Fruit fly (Drosophila melanogaster) whole organism, embryonic: Measurements from ENCODE around the gene Psn.
A peak's percentile ranks its signal among the peaks of the same experiment; 100 is the strongest.

Experiments used
- Antp ChIP-seq: fragments of 200-800 bp; sonication (Bioruptor generic); optimal IDR thresholded peaks from 3 replicates; lab custom pipeline; 2016; ENCODE audit warnings: missing biosample characterization, missing genetic modification characterization
- Asciz ChIP-seq: fragments of 200-800 bp; sonication (Bioruptor generic); optimal IDR thresholded peaks from 2 replicates; lab custom pipeline; 2017; ENCODE audit warnings: missing biosample characterization, mild to moderate bottlenecking, missing genetic modification characterization, missing genetic modification reagents
- Atf-2 ChIP-seq: fragments of 200-800 bp; sonication (Bioruptor generic); optimal IDR thresholded peaks from 2 replicates; lab custom pipeline; 2016; ENCODE audit warnings: missing biosample characterization, missing genetic modification characterization
- B-H2 ChIP-seq: fragments of 200-800 bp; sonication (Bioruptor generic); optimal IDR thresholded peaks from 2 replicates; lab custom pipeline; 2018; ENCODE audit warnings: missing biosample characterization, mild to moderate bottlenecking, missing genetic modification characterization
- Bteb2 ChIP-seq: fragments of 200-800 bp; sonication (Bioruptor generic); optimal IDR thresholded peaks from 2 replicates; lab custom pipeline; 2016; ENCODE audit warnings: missing biosample characterization, missing genetic modification characterization
- C15 ChIP-seq: fragments of 200-800 bp; sonication (Bioruptor generic); IDR thresholded peaks from 3 replicates; pipeline ENCODE4 v1.3.6; 2022; ENCODE audit warnings: missing biosample characterization, missing genetic modification characterization
- CG10462 ChIP-seq: fragments of 200-800 bp; sonication (Bioruptor generic); optimal IDR thresholded peaks from 2 replicates; lab custom pipeline; 2016; ENCODE audit warnings: missing biosample characterization, missing genetic modification characterization
- CG10979 ChIP-seq: fragments of 200-800 bp; sonication (Bioruptor generic); optimal IDR thresholded peaks from 2 replicates; lab custom pipeline; 2018; ENCODE audit warnings: missing biosample characterization, mild to moderate bottlenecking, missing genetic modification characterization, moderate library complexity
- CG12104 ChIP-seq: fragments of 200-800 bp; sonication (Bioruptor generic); optimal IDR thresholded peaks from 3 replicates; lab custom pipeline; 2016; ENCODE audit warnings: missing biosample characterization, missing genetic modification characterization
- CG16863 ChIP-seq: fragments of 200-800 bp; sonication (Bioruptor generic); optimal IDR thresholded peaks from 3 replicates; lab custom pipeline; 2016; ENCODE audit warnings: missing biosample characterization, missing genetic modification characterization
- CG17802 ChIP-seq: fragments of 200-800 bp; sonication (Bioruptor generic); optimal IDR thresholded peaks from 2 replicates; lab custom pipeline; 2018; ENCODE audit warnings: missing biosample characterization, mild to moderate bottlenecking, missing genetic modification characterization, moderate library complexity
- CG18764 ChIP-seq: fragments of 200-800 bp; sonication (Bioruptor generic); optimal IDR thresholded peaks from 3 replicates; lab custom pipeline; 2016; ENCODE audit warnings: missing biosample characterization, missing genetic modification characterization
- CG33213 ChIP-seq: fragments of 200-800 bp; sonication (Bioruptor generic); optimal IDR thresholded peaks from 3 replicates; lab custom pipeline; 2016; ENCODE audit warnings: missing biosample characterization, missing genetic modification characterization
- CG4328 ChIP-seq: fragments of 200-800 bp; sonication (Bioruptor generic); optimal IDR thresholded peaks from 3 replicates; lab custom pipeline; 2017; ENCODE audit warnings: missing biosample characterization, missing genetic modification reagents, missing genetic modification characterization
- CG6175 ChIP-seq: fragments of 200-800 bp; sonication (Bioruptor generic); IDR thresholded peaks from 3 replicates; pipeline ENCODE4 v1.3.6; 2022; ENCODE audit warnings: missing biosample characterization, missing genetic modification characterization
- CG7556 ChIP-seq: fragments of 200-800 bp; sonication (Bioruptor generic); optimal IDR thresholded peaks from 2 replicates; lab custom pipeline; 2017; ENCODE audit warnings: missing biosample characterization, mild to moderate bottlenecking, missing genetic modification characterization
- CG7839 ChIP-seq: fragments of 200-800 bp; sonication (Bioruptor generic); optimal IDR thresholded peaks from 3 replicates; lab custom pipeline; 2018; ENCODE audit warnings: missing biosample characterization, mild to moderate bottlenecking, missing genetic modification characterization, moderate library complexity
- CG8359 ChIP-seq: fragments of 200-800 bp; sonication (Bioruptor generic); optimal IDR thresholded peaks from 2 replicates; lab custom pipeline; 2017; ENCODE audit warnings: missing biosample characterization, mild to moderate bottlenecking, missing genetic modification characterization, borderline replicate concordance
- CG8478 ChIP-seq: fragments of >200 bp; optimal IDR thresholded peaks from 2 replicates; lab custom pipeline; 2018
- Chrac-16 ChIP-seq: fragments of 200-800 bp; sonication (Bioruptor generic); optimal IDR thresholded peaks from 3 replicates; lab custom pipeline; 2016; ENCODE audit warnings: missing biosample characterization, missing genetic modification characterization
- Dp ChIP-seq: fragments of 200-800 bp; sonication (Bioruptor generic); optimal IDR thresholded peaks from 2 replicates; lab custom pipeline; 2018; ENCODE audit warnings: missing biosample characterization, mild to moderate bottlenecking, missing genetic modification characterization, moderate library complexity
- Ets97D ChIP-seq: fragments of 200-800 bp; sonication (Bioruptor generic); optimal IDR thresholded peaks from 3 replicates; lab custom pipeline; 2016; ENCODE audit warnings: missing biosample characterization, missing genetic modification characterization
- Hey ChIP-seq: fragments of 200-800 bp; sonication (Bioruptor generic); optimal IDR thresholded peaks from 3 replicates; lab custom pipeline; 2018; ENCODE audit warnings: missing biosample characterization, mild to moderate bottlenecking, missing genetic modification characterization
- Med ChIP-seq: fragments of 200-800 bp; sonication (Bioruptor generic); peaks from one replicate; lab custom pipeline; 2016; ENCODE audit warnings: missing biosample characterization, missing genetic modification characterization, mild to moderate bottlenecking, inconsistent platforms, moderate library complexity
- Mes4 ChIP-seq: fragments of 200-800 bp; sonication (Bioruptor generic); optimal IDR thresholded peaks from 2 replicates; lab custom pipeline; 2016; ENCODE audit warnings: missing biosample characterization, missing genetic modification characterization
- NK7.1 ChIP-seq: fragments of 200-800 bp; sonication (Bioruptor generic); optimal IDR thresholded peaks from 3 replicates; lab custom pipeline; 2016; ENCODE audit warnings: missing biosample characterization, missing genetic modification characterization
- Rfx ChIP-seq: fragments of 200-800 bp; sonication (Bioruptor generic); IDR thresholded peaks from 2 replicates; pipeline ENCODE4 v1.3.6; 2022; ENCODE audit warnings: missing biosample characterization, missing genetic modification characterization
- Six4 ChIP-seq: fragments of 200-800 bp; sonication (Bioruptor generic); optimal IDR thresholded peaks from 2 replicates; lab custom pipeline; 2016; ENCODE audit warnings: missing biosample characterization, missing genetic modification characterization
- TFAM ChIP-seq: fragments of 200-800 bp; sonication (Bioruptor generic); optimal IDR thresholded peaks from 2 replicates; lab custom pipeline; 2017; ENCODE audit warnings: missing biosample characterization, missing genetic modification characterization, inconsistent platforms
- Taf1 ChIP-seq: fragments of 200-800 bp; sonication (Bioruptor generic); IDR thresholded peaks from 2 replicates; pipeline ENCODE4 v1.3.6; 2022; ENCODE audit warnings: missing biosample characterization, missing genetic modification characterization
- aop ChIP-seq: fragments of 200-800 bp; sonication (Bioruptor generic); IDR thresholded peaks from 2 replicates; pipeline ENCODE4 v1.3.6; 2022; ENCODE audit warnings: missing biosample characterization, missing genetic modification characterization
- chn ChIP-seq: fragments of 200-800 bp; sonication (Bioruptor generic); optimal IDR thresholded peaks from 2 replicates; lab custom pipeline; 2016; ENCODE audit warnings: missing biosample characterization, missing genetic modification characterization
- dpn ChIP-seq, 2 experiments: fragments of 200-800 bp; sonication (Bioruptor generic); optimal IDR thresholded peaks; 3 replicates each; lab custom pipeline; 2016; ENCODE audit warnings: missing biosample characterization in 2 of 2, missing genetic modification characterization in 2 of 2
- dysf ChIP-seq: fragments of 200-800 bp; sonication (Bioruptor generic); IDR thresholded peaks from 3 replicates; pipeline ENCODE4 v1.3.6; 2022; ENCODE audit warnings: missing biosample characterization, missing genetic modification characterization
- exex ChIP-seq: fragments of 200-800 bp; sonication (Bioruptor generic); optimal IDR thresholded peaks from 4 replicates; lab custom pipeline; 2018; ENCODE audit warnings: missing biosample characterization, mild to moderate bottlenecking, missing genetic modification characterization, moderate library complexity
- ham ChIP-seq: fragments of 200-800 bp; sonication (Bioruptor generic); IDR thresholded peaks from 2 replicates; pipeline ENCODE4 v1.3.6; 2022; ENCODE audit warnings: missing biosample characterization, missing genetic modification characterization
- hbn ChIP-seq: fragments of 200-800 bp; sonication (Bioruptor generic); IDR thresholded peaks from 2 replicates; pipeline ENCODE4 v1.3.6; 2022; ENCODE audit warnings: missing biosample characterization, missing genetic modification characterization; ENCODE audit not compliant: partially characterized antibody
- ind ChIP-seq: fragments of 200-800 bp; sonication (Bioruptor generic); optimal IDR thresholded peaks from 3 replicates; lab custom pipeline; 2016; ENCODE audit warnings: missing biosample characterization, missing genetic modification characterization
- jumu ChIP-seq: fragments of 200-800 bp; sonication (Bioruptor generic); optimal IDR thresholded peaks from 3 replicates; lab custom pipeline; 2016; ENCODE audit warnings: missing biosample characterization, missing genetic modification characterization
- lilli ChIP-seq: fragments of 200-800 bp; sonication (Bioruptor generic); optimal IDR thresholded peaks from 3 replicates; lab custom pipeline; 2016; ENCODE audit warnings: missing biosample characterization, missing genetic modification characterization
- lov ChIP-seq, 2 experiments: fragments of 200-800 bp in 1 of 2; fragments of >200 bp in 1 of 2; sonication (Bioruptor generic) in 1 of 2; IDR thresholded peaks in 1 of 2; optimal IDR thresholded peaks in 1 of 2; 2 replicates in 1 of 2; 3 replicates in 1 of 2; pipeline versions ENCODE4 v1.3.6 to Lab custom; 2017 to 2022; ENCODE audit warnings: missing biosample characterization in 1 of 2, missing genetic modification characterization in 1 of 2
- repo ChIP-seq: fragments of 200-800 bp; sonication (Bioruptor generic); optimal IDR thresholded peaks from 2 replicates; lab custom pipeline; 2016; ENCODE audit warnings: missing biosample characterization, missing genetic modification characterization
- salm ChIP-seq: fragments of 200-800 bp; sonication (Bioruptor generic); optimal IDR thresholded peaks from 2 replicates; lab custom pipeline; 2018; ENCODE audit warnings: missing biosample characterization, mild to moderate bottlenecking, missing genetic modification characterization
- sisA ChIP-seq: fragments of 200-800 bp; sonication (Bioruptor generic); IDR thresholded peaks from 2 replicates; pipeline ENCODE4 v1.3.6; 2022; ENCODE audit warnings: missing biosample characterization, missing genetic modification characterization
- sug ChIP-seq: fragments of 200-800 bp; optimal IDR thresholded peaks from 2 replicates; lab custom pipeline; 2019; ENCODE audit warnings: missing biosample characterization, mild to moderate bottlenecking, missing genetic modification characterization, moderate library complexity
- tll ChIP-seq, 2 experiments: fragments of 200-800 bp in 1 of 2; fragments of >200 bp in 1 of 2; sonication (Bioruptor generic) in 1 of 2; optimal IDR thresholded peaks; 2 replicates each; lab custom pipeline; 2017 to 2019; ENCODE audit warnings: missing biosample characterization in 2 of 2, missing genetic modification characterization in 2 of 2, mild to moderate bottlenecking in 1 of 2, moderate library complexity in 1 of 2
- unc-4 ChIP-seq: fragments of 200-800 bp; sonication (Bioruptor generic); IDR thresholded peaks from 2 replicates; pipeline ENCODE4 v1.3.6; 2022; ENCODE audit warnings: missing biosample characterization, missing genetic modification characterization; ENCODE audit not compliant: partially characterized antibody
- unpg ChIP-seq: fragments of 200-800 bp; sonication (Bioruptor generic); optimal IDR thresholded peaks from 3 replicates; lab custom pipeline; 2018; ENCODE audit warnings: missing biosample characterization, mild to moderate bottlenecking, missing genetic modification characterization, moderate library complexity
- vvl ChIP-seq: fragments of 200-800 bp; sonication (Bioruptor generic); IDR thresholded peaks from 2 replicates; pipeline ENCODE4 v1.3.6; 2022; ENCODE audit warnings: missing biosample characterization, missing genetic modification characterization
- zen ChIP-seq: fragments of 200-800 bp; sonication (Bioruptor generic); optimal IDR thresholded peaks from 3 replicates; lab custom pipeline; 2018; ENCODE audit warnings: missing biosample characterization, mild to moderate bottlenecking, missing genetic modification characterization, moderate library complexity

Gene Psn

dm6 chr3L:20384086-20384810 is 48.0 kb upstream of the Psn start, which contains the start of the genes CG5498 and fbl (continued):
- TF ChIP-seq dpn (GFP tag; optimal IDR thresholded peaks at IDR 0.05; lab: Kevin White, UChicago) (peak; percentile 50 to 73), jumu (GFP tag; lab: Kevin White, UChicago) (peak; percentile 35), Bteb2 (GFP tag; lab: Kevin White, UChicago) (peak; percentile 59), CG6175 (no peak), Dp (GFP tag; lab: Kevin White, UChicago) (peak; percentile 38), CG8478 (no peak), hbn (GFP tag; lab: Robert Waterston, UW) (peak; percentile 38; the same call in 1 of the 2 replicates), Six4 (GFP tag; lab: Kevin White, UChicago) (peak; percentile 30), C15 (GFP tag; lab: Robert Waterston, UW) (no peak), Rfx (peak; percentile 64), Asciz (peak; percentile 38), dysf (peak; percentile 40; the same call in 1 of the 3 replicates), Atf-2 (no peak), Chrac-16 (GFP tag; lab: Kevin White, UChicago) (peak; percentile 64), ham (GFP tag; lab: Robert Waterston, UW) (no peak), chn (GFP tag; lab: Kevin White, UChicago) (peak; percentile 46), TFAM (GFP tag; lab: Kevin White, UChicago) (no peak), NK7.1 (no peak), CG10979 (peak; percentile 52), B-H2 (GFP tag; lab: Kevin White, UChicago) (peak; percentile 70), Antp (no peak), CG7556 (GFP tag; lab: Kevin White, UChicago) (peak; percentile 71), CG12104 (GFP tag; lab: Kevin White, UChicago) (peak; percentile 66), Mes4 (GFP tag; lab: Kevin White, UChicago) (peak; percentile 6), exex (tag; lab: Kevin White, UChicago) (peak; percentile 54), salm (tag; lab: Kevin White, UChicago) (peak; percentile 51), sisA (GFP tag; lab: Robert Waterston, UW) (no peak), Hey (tag; lab: Kevin White, UChicago) (no peak), CG33213 (peak; percentile 29), CG4328 (GFP tag; lab: Kevin White, UChicago) (peak; percentile 30), CG17802 (tag; lab: Kevin White, UChicago) (no peak), unc-4 (GFP tag; lab: Robert Waterston, UW) (peak; percentile 62), lilli (GFP tag; lab: Kevin White, UChicago) (peak; percentile 83), aop (GFP tag; lab: Robert Waterston, UW) (no peak), zen (tag; lab: Kevin White, UChicago) (peak; percentile 34), unpg (peak; percentile 65), Taf1 (GFP tag; lab: Robert Waterston, UW) (no peak), CG8359 (GFP tag; lab: Kevin White, UChicago) (no peak), Med (GFP tag; lab: Kevin White, UChicago) (peak; percentile 73), sug (tag; lab: Kevin White, UChicago) (peak; percentile 68), CG16863 (no peak), tll (GFP tag; optimal IDR thresholded peaks at IDR 0.05; lab: Kevin White, UChicago) (no peak), Ets97D (GFP tag; lab: Kevin White, UChicago) (peak; percentile 14), CG18764 (GFP tag; lab: Kevin White, UChicago) (peak; percentile 39), vvl (GFP tag; lab: Robert Waterston, UW) (peak; percentile 72), repo (GFP tag; lab: Kevin White, UChicago) (no peak), CG7839 (tag; lab: Kevin White, UChicago) (peak; percentile 74), ind (GFP tag; lab: Kevin White, UChicago) (peak; percentile 64), lov (optimal IDR thresholded peaks at IDR 0.05; lab: Kevin White, UChicago) (no peak), lov (GFP tag; IDR thresholded peaks at IDR 0.05; lab: Robert Waterston, UW) (no peak), CG10462 (GFP tag; lab: Kevin White, UChicago) (no peak)
